Worm (Caenorhabditis elegans): ENCODE results near the gene pals-39.

ce11 chrV:12433105-12433504, 10.5 kb downstream of the pals-39 start:
- TF ChIP-seq tag-97 (GFP tag; IDR thresholded peaks at IDR 0.05), result no peak
- TF ChIP-seq egl-27 (tag; optimal IDR thresholded peaks at IDR 0.05), result no peak
- no peak for TF ChIP-seq R02D3.7 (tag; optimal IDR thresholded peaks at IDR 0.05)
- no peak for TF ChIP-seq lin-13 (GFP tag; optimal IDR thresholded peaks at IDR 0.05)
- no peak for TF ChIP-seq ceh-82 (tag; optimal IDR thresholded peaks at IDR 0.05)
- no peak for TF ChIP-seq set-16 (GFP tag; IDR thresholded peaks at IDR 0.05)
- TF ChIP-seq mes-2 (tag; optimal IDR thresholded peaks at IDR 0.05; ENCODE audit: poor library complexity, severe bottlenecking), result no peak
- TF ChIP-seq jun-1 (tag; optimal IDR thresholded peaks at IDR 0.05), result no peak
- no peak for TF ChIP-seq fkh-10 (GFP tag; optimal IDR thresholded peaks at IDR 0.05)

Data from whole organism, L4 larva.